Fruit fly (Drosophila melanogaster): ENCODE results near the gene CG32829.

DNA sequence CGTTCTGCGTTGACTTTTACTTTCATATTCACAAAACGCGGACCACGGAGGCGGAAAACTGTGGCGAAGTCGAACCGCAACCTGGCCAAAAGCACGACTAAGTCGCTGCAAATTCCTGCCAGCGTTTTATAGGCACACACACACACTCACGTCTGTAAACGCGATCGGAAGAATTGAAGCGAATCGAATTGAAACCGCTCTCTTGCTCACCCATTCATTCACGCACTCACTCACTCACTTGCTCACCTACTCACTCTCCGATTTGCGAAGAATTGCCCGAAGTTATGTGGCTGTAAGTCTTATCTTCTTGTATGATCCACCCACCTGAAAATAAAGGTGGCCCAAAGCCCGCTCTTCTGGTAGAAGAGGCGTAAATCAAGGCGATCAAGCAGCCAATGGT is 46.0 kb downstream of the CG32829 start, which contains the start of gene Nha1:
- no peak for TF ChIP-seq h (optimal IDR thresholded peaks at IDR 0.05)
- TF ChIP-seq Sin3A (optimal IDR thresholded peaks at IDR 0.05), result no peak
- TF ChIP-seq psq (optimal IDR thresholded peaks at IDR 0.05), result no peak
- TF ChIP-seq Myc (optimal IDR thresholded peaks at IDR 0.05), result no peak
- TF ChIP-seq ttk (optimal IDR thresholded peaks at IDR 0.05), result no peak

All from Kc167 (cell line).